Worm (Caenorhabditis elegans) whole organism, young adult: ENCODE measurements around the gene T10F2.2.

Experiments used
- K11D2.4 ChIP-seq: fragments of 200-800 bp; sonication (Bioruptor generic); IDR thresholded peaks from 2 replicates; pipeline ENCODE4 v1.3.6; 2022; ENCODE audit warnings: missing genetic modification reagents, missing genetic modification characterization, missing compliant biosample characterization
- aptf-3 ChIP-seq: fragments of 200-800 bp; sonication (Bioruptor generic); IDR thresholded peaks from 2 replicates; pipeline ENCODE4 v1.3.6; 2022; ENCODE audit warnings: missing genetic modification characterization, missing compliant biosample characterization
- bed-2 ChIP-seq: fragments of 200-800 bp; sonication (Bioruptor generic); IDR thresholded peaks from 2 replicates; pipeline ENCODE4 v1.3.6; 2022; ENCODE audit warnings: missing genetic modification reagents, missing genetic modification characterization, missing compliant biosample characterization
- chd-7 ChIP-seq: sonication (generic microtip); optimal IDR thresholded peaks from 2 replicates; lab custom pipeline; 2016; ENCODE audit warnings: mild to moderate bottlenecking, missing genetic modification characterization, moderate library complexity, missing compliant biosample characterization
- dox-1 ChIP-seq: fragments of 200-800 bp; sonication (Bioruptor generic); IDR thresholded peaks from 2 replicates; pipeline ENCODE4 v1.3.6; 2022; ENCODE audit warnings: missing genetic modification reagents, missing genetic modification characterization, missing compliant biosample characterization
- hlh-26 ChIP-seq: fragments of 200-800 bp; sonication (Bioruptor generic); conservative IDR thresholded peaks from 2 replicates; pipeline ENCODE4 v1.3.6; 2022; ENCODE audit warnings: missing genetic modification reagents, missing genetic modification characterization, missing compliant biosample characterization
- lin-26 ChIP-seq: fragments of 200-800 bp; sonication (Bioruptor generic); IDR thresholded peaks from 2 replicates; pipeline ENCODE4 v1.3.6; 2022; ENCODE audit warnings: missing genetic modification reagents, missing genetic modification characterization, missing compliant biosample characterization
- lir-1 ChIP-seq: fragments of 200-800 bp; sonication (Bioruptor generic); conservative IDR thresholded peaks from 2 replicates; pipeline ENCODE4 v1.3.6; 2022; ENCODE audit warnings: missing genetic modification reagents, missing genetic modification characterization, missing compliant biosample characterization
- madf-3 ChIP-seq: fragments of 200-800 bp; sonication (Bioruptor generic); IDR thresholded peaks from 2 replicates; pipeline ENCODE4 v1.3.6; 2022; ENCODE audit warnings: missing genetic modification reagents, missing genetic modification characterization, missing compliant biosample characterization
- unc-62 ChIP-seq: fragments of 150-350 bp; optimal IDR thresholded peaks from 2 replicates; lab custom pipeline; 2014; ENCODE audit warnings: missing biosample characterization, missing genetic modification reagents, missing genetic modification characterization

- TF ChIP-seq unc-62 = no peak
- no peak for TF ChIP-seq lir-1 (GFP tag; lab: Robert Waterston, UW)
- no peak for TF ChIP-seq hlh-26 (GFP tag; lab: Robert Waterston, UW)
- no peak for TF ChIP-seq dox-1 (GFP tag; lab: Robert Waterston, UW)
- TF ChIP-seq aptf-3 (GFP tag; lab: Robert Waterston, UW) = no peak
- no peak for TF ChIP-seq chd-7 (tag; lab: Kevin White, UChicago)
- TF ChIP-seq bed-2 (GFP tag; lab: Robert Waterston, UW) = no peak
- no peak for TF ChIP-seq lin-26 (GFP tag; lab: Robert Waterston, UW)
- TF ChIP-seq madf-3 (GFP tag; lab: Robert Waterston, UW) = no peak
- TF ChIP-seq K11D2.4 (GFP tag; lab: Robert Waterston, UW) = no peak
Observed at ce11 chrIII:5165211-5165610, at the start of gene T10F2.2.
